Fruit fly (Drosophila melanogaster) whole organism, embryonic: ENCODE results near the gene halo.

ENCODE experiments used
- Dad ChIP-seq: fragments of 200-800 bp; sonication (Bioruptor generic); optimal IDR thresholded peaks from 3 replicates; lab custom pipeline; 2016; ENCODE audit warnings: missing biosample characterization, missing genetic modification characterization
- Hr39 ChIP-seq: fragments of >200 bp; optimal IDR thresholded peaks from 2 replicates; lab custom pipeline; 2017
- oc ChIP-seq: fragments of 200-800 bp; sonication (Bioruptor generic); optimal IDR thresholded peaks from 2 replicates; lab custom pipeline; 2018; ENCODE audit warnings: missing biosample characterization, mild to moderate bottlenecking, missing genetic modification characterization, moderate library complexity

dm6 chr2L:1493770-1494169 lies 24.2 kb downstream of the halo start, which contains the start of gene CG33128:
- TF ChIP-seq oc (tag; lab: Kevin White, UChicago) (no peak), Dad (GFP tag; lab: Kevin White, UChicago) (no peak), Hr39 (lab: Kevin White, UChicago) (no peak)
